Fruit fly (Drosophila melanogaster): Measurements from ENCODE around the gene CG32409.

- TF ChIP-seq Asciz (GFP tag; optimal IDR thresholded peaks at IDR 0.05), result no peak
- no peak for TF ChIP-seq insv (GFP tag; optimal IDR thresholded peaks at IDR 0.05)
- no peak for TF ChIP-seq Hmx (GFP tag; optimal IDR thresholded peaks at IDR 0.05)
- no peak for TF ChIP-seq Elba2 (GFP tag; optimal IDR thresholded peaks at IDR 0.05)
- TF ChIP-seq tgo (GFP tag; IDR thresholded peaks at IDR 0.05), result no peak
- peak; percentile 89 for TF ChIP-seq nom (GFP tag; optimal IDR thresholded peaks at IDR 0.05)
- no peak for TF ChIP-seq row (GFP tag; IDR thresholded peaks at IDR 0.05)
Observed at dm6 chr3L:5943348-5943904, 44.1 kb downstream of the CG32409 start.
